Fruit fly (Drosophila melanogaster) whole organism: ENCODE results near the gene CG11498.

Experiments used
- CG8478 ChIP-seq: fragments of >200 bp; optimal IDR thresholded peaks from 2 replicates; lab custom pipeline; 2018; ENCODE audit warnings: inconsistent platforms
- Dll ChIP-seq: fragments of >200 bp; optimal IDR thresholded peaks from 2 replicates; lab custom pipeline; 2017
- EcR ChIP-seq, 2 experiments: fragments of >200 bp; optimal IDR thresholded peaks; 2 replicates each; lab custom pipeline; 2017; ENCODE audit warnings: missing biosample characterization in 2 of 2, missing genetic modification characterization in 2 of 2, missing genetic modification reagents in 2 of 2
- pan ChIP-seq: fragments of >200 bp; optimal IDR thresholded peaks from 2 replicates; lab custom pipeline; 2017
- psq ChIP-seq: fragments of >200 bp; optimal IDR thresholded peaks from 2 replicates; lab custom pipeline; 2017
- usp ChIP-seq: fragments of >200 bp; optimal IDR thresholded peaks from 2 replicates; lab custom pipeline; 2017; ENCODE audit warnings: missing biosample characterization, missing genetic modification characterization, mixed read lengths

The CG11498 gene

DNA sequence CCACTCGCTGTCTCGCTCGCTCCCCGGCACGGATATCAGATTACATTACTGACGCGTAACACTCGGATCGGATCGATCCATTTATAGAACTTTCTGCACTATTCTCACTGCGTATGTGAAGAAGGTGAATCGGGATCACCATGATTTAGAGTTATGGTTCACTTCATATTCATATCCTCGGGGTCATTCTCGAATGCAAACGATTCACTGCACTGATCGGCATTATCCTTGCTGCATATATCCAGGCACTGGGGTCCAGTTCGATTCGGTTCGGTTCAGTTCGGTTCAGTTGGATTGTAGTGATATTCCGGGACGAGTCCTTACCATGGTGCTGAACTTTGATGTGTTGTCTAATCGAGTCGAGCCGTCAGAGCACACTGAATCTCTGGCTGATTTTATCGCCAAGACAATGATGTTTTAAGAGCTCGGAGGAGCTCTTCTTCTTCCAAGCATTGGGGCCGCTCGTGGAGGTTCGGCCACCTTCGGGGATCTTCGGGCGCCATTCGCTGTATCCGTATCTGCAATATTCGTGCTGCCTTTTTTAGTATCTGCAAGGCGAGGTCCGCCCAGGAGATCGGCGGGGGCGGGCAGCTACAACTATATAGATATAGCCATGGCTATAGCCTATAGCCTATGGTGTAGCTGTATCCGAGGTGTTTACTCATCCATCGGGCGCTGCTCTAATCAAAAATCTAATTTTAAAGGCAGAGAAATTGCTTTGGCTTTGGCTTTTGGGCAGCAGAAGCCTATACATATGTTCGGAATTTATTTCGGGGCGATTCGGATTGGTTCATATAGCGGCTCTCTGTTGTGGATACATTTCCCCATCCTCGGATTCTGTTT lies 14.1 kb upstream of the CG11498 start, which contains the start of gene Mlc2:
Mlc2 (minus strand) TSS at position 392 of the 843 bp plus-strand sequence.
- TF ChIP-seq pan (lab: Kevin White, UChicago) (no peak), psq (lab: Kevin White, UChicago) (no peak), EcR (GFP tag; optimal IDR thresholded peaks at IDR 0.05; lab: Kevin White, UChicago) (no peak), usp (GFP tag; lab: Kevin White, UChicago) (no peak)

DNA sequence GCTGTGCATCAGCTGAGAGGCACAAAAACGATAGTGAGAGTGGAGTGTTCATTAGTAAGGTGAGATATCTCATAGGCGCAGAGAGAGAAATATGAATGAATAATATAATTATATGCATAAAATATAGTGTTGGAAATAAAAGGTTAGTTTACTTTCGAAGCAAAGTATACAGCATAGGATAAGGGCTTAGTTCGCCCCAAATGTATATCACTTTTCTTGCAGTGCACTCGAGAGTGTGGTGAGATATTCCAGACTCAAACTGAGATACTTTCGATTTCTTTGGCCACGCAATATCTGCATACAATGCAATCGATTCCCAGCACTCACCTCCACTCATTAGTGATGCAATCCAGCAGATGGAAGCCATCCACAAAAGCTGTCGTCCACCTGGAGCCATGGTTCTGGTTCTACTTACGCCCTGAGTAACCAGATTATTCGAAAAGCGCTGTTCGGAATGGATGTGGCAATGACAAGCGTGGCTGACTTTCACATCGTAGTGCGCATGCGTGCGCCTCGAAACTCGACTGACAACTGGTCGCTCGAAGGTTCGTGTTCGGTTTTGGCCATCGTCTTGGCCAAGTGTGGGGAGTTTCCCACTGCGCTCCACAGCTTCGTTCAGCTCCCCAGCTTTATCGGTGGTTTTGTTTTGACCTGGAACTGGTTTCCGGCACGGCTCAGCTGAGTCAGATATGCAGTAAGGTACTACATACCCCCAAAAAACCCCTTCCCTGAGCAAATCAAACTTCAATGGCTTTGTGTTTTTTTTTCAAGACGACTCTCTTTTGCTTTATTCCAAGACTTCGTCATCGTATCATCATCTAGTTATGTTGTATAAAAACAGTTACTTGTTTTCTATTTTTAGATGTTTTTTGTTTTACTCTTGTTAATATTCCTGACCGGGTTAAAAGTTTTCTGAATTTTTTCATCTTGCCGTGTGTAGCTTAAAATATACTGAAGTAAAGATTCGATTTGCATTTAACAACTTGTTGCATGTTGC lies 10.7 kb upstream of the CG11498 start, which contains the start of gene Rsod:
Rsod (minus strand) TSS at position 537 of the 997 bp plus-strand sequence.
- TF ChIP-seq CG8478 (lab: Kevin White, UChicago) = no peak
- no peak for TF ChIP-seq usp (GFP tag; lab: Kevin White, UChicago)
- no peak for TF ChIP-seq pan (lab: Kevin White, UChicago)
- TF ChIP-seq psq (lab: Kevin White, UChicago) = no peak
- no peak for TF ChIP-seq EcR (GFP tag; optimal IDR thresholded peaks at IDR 0.05; lab: Kevin White, UChicago)
- TF ChIP-seq Dll (lab: Kevin White, UChicago) = no peak

DNA sequence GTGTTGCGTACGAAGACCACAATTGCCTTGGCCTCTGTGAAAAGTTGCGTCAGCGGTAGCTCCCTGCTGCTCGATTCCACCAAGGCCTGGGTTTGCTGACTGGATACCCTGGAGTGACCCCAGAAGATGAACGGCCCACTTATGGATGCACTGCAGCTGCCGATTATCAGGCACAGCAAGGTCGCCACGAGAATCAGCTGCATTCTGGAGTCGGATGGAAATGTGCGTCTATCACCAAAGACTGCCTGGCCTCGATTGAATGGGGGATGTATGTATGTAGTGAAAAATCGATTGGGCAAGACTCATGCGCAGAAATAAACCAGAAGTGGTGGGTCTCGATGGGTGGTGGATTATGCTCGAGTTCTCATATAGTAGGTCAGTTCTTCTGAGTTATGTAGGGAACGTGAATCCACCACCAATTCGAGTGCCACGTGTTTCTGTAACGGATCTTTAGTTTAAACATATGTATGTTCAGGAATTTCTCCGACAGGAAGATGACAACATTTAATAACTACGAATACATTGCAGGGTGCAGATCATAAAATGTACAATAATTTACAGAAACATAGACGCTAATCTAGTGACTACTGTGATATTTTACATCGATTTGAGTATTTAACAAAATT lies 6.0 kb upstream of the CG11498 start, which contains the start of gene VhaAC45RP:
VhaAC45RP (minus strand) TSS at position 261 of the 626 bp plus-strand sequence.
- TF ChIP-seq Dll (lab: Kevin White, UChicago) (no peak), usp (GFP tag; lab: Kevin White, UChicago) (no peak), CG8478 (lab: Kevin White, UChicago) (no peak), psq (lab: Kevin White, UChicago) (no peak), EcR (GFP tag; optimal IDR thresholded peaks at IDR 0.05; lab: Kevin White, UChicago) (no peak), pan (lab: Kevin White, UChicago) (no peak)

DNA sequence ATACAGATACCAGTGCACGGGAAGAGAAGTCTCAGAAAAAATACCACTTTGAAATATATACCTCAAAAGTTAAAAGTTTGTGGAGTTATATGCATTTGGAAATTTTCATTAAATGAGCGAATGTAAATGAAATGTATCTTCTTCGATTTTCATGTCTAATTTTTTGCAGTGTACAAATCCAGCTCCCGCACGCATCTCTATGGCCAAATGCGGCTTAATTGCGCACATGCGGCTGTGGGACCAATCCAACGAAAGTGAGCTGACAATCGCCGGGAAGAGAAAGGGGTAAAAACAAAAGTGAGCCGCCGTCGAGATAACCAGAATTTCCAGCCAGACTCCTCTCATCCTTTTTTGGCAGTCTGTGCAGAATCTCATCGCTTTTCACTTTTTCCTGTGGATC lies 3.9 kb upstream of the CG11498 start:
- TF ChIP-seq psq (lab: Kevin White, UChicago) (no peak), pan (lab: Kevin White, UChicago) (no peak), usp (GFP tag; lab: Kevin White, UChicago) (no peak), EcR (GFP tag; optimal IDR thresholded peaks at IDR 0.05; lab: Kevin White, UChicago) (no peak), Dll (lab: Kevin White, UChicago) (no peak), CG8478 (lab: Kevin White, UChicago) (no peak)

DNA sequence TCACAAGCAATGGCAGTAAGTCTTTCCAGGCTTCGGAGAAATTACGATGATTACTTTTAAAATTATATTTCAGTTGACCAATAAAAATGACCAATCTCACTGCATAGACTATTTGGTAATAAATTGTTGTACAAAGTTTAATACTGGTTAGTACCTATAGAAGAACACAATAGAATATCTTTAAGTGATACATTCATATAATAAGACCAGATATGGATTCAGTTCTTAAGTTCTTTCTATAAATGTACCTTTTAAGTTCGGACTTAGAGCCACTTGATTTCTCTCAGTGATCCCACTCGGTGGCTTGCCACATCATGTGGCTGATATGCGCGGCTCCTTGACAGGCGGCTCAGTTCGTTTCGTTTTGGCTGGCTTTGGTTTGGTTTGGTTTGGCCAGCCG lies 3.0 kb upstream of the CG11498 start:
- TF ChIP-seq CG8478 (lab: Kevin White, UChicago) (no peak), usp (GFP tag; lab: Kevin White, UChicago) (no peak), psq (lab: Kevin White, UChicago) (no peak), Dll (lab: Kevin White, UChicago) (no peak), pan (lab: Kevin White, UChicago) (no peak), EcR (GFP tag; optimal IDR thresholded peaks at IDR 0.05; lab: Kevin White, UChicago) (no peak)

DNA sequence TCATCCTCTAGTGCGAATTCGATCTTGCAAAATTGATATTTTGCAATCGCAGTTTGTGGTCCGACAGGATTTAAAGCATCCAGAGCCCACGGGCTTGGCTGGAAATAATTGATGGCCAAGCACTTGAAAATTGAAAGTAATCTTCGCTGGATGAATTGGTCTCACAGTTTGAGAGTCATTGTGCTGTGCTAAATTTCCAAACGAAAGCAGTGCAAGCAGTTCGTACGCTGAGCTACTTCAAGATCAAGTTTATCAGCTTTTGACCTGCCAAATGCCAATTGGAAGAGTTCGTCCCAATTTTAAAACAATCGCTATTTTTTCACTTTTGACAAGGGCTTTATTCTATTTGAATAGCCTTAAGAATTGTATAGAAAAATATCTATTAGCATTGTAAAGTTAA lies 6.4 kb downstream of the CG11498 start:
- no peak for TF ChIP-seq CG8478 (lab: Kevin White, UChicago)
- TF ChIP-seq Dll (lab: Kevin White, UChicago) = no peak
- no peak for TF ChIP-seq pan (lab: Kevin White, UChicago)
- TF ChIP-seq psq (lab: Kevin White, UChicago) = no peak
- no peak for TF ChIP-seq usp (GFP tag; lab: Kevin White, UChicago)
- TF ChIP-seq EcR (GFP tag; optimal IDR thresholded peaks at IDR 0.05; lab: Kevin White, UChicago) = no peak

DNA sequence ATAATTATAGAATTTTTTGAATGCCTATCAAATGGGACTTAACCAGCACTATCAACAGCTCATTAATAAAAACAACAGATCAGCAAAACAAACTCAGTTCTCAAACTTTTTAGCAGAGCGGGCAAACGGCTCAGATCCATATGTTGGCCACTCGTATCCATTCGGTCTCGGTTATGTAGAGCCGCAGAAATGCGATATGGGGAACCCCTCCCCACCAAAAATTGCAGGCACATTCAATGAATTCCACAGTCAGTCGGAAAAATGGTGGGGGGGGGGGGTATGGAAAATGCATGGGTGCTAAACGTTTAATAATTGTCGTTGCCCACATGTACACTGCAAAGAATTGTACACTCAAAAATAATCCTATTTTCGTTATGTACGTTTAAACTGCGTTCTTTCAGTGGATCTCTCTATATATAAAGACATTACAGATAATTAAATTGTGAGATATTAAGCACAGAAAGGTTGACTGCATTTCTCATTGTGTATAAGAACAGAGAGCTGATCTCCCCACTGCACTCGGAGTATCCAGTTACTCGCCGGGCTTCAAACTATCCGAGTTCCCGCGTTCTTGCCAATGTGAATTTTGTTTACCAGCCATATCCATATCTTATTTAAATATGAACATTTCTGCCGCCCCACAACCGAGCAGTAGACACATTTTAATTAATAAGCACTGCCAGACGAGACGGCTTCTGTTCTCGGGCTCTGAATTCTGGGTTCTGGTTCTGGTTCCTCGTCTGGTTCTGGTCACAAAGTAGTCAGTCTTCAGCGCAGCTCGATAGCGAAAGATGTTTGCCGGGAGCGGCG lies 8.8 kb downstream of the CG11498 start, which contains the start of gene CG15529:
CG15529 (plus strand) TSS at position 760 of the 810 bp plus-strand sequence.
- no peak for TF ChIP-seq CG8478 (lab: Kevin White, UChicago)

DNA sequence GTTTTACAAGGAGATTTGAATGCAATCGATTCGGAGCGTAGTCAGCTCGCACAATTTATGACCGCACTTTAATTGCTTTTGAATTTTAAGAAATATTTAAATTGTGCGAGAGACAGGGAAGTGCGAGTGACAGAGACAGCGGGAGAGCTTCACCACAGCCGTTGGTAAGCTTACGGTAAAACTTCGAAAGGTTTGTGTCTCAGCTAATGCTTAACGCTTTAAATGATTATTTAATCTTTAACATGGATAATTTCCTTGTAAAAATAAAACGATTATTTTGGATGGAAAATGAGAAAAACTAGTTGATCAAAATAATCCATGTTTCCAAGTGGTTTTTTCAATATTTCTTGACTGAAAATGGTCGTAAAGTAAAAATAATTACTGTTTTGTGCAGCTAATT lies 9.7 kb downstream of the CG11498 start:
- TF ChIP-seq Dll (lab: Kevin White, UChicago) = no peak
- TF ChIP-seq CG8478 (lab: Kevin White, UChicago) = no peak
- TF ChIP-seq pan (lab: Kevin White, UChicago) = no peak
- no peak for TF ChIP-seq psq (lab: Kevin White, UChicago)
- no peak for TF ChIP-seq usp (GFP tag; lab: Kevin White, UChicago)
- no peak for TF ChIP-seq EcR (GFP tag; optimal IDR thresholded peaks at IDR 0.05; lab: Kevin White, UChicago)

DNA sequence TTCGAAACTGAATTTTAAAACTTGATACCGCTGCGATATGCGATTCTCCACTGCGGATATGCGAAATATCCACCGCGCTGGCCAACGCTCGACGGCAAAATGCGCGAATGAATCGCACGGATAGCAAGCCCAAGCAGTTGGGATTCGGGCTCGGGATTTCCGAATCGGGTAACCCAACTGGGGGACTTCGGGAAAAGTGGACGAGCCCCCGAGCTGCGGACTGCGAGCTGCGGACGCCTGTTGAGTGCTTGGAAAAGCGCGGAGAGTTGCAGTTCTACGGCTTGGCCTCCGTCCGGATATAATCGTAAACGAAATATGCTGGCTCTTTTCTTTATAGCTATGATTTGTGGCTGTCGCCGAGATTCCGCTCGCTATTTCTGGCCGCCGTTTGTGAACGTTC lies 10.8 kb downstream of the CG11498 start, which contains the start of gene AdoR:
AdoR (minus strand) TSS at position 101 of the 400 bp plus-strand sequence.
- TF ChIP-seq psq (lab: Kevin White, UChicago) = no peak
- TF ChIP-seq pan (lab: Kevin White, UChicago) = no peak
- TF ChIP-seq usp (GFP tag; lab: Kevin White, UChicago) = no peak
- TF ChIP-seq Dll (lab: Kevin White, UChicago) = no peak
- no peak for TF ChIP-seq CG8478 (lab: Kevin White, UChicago)
- no peak for TF ChIP-seq EcR (GFP tag; optimal IDR thresholded peaks at IDR 0.05; lab: Kevin White, UChicago)
